Fruit fly (Drosophila melanogaster): ENCODE results near the gene tx.

dm6 chr3R:26442609-26443180, 2.1 kb downstream of the tx start:
- TF ChIP-seq Dfd (GFP tag; optimal IDR thresholded peaks at IDR 0.05) (no peak), Myc (optimal IDR thresholded peaks at IDR 0.05) (no peak), psq (GFP tag; optimal IDR thresholded peaks at IDR 0.05) (no peak), pan (optimal IDR thresholded peaks at IDR 0.05) (no peak)

Data from whole organism, wandering third instar larva.